Worm (Caenorhabditis elegans) whole organism, late embryonic: Measurements from ENCODE around the gene F40F12.3.

Experiments
- pha-4 ChIP-seq: fragments of 150-350 bp; optimal IDR thresholded peaks from 2 replicates; lab custom pipeline; 2018; ENCODE audit warnings: missing biosample characterization, missing genetic modification reagents, missing genetic modification characterization
- ttx-3 ChIP-seq: sonication (generic microtip); optimal IDR thresholded peaks from 2 replicates; lab custom pipeline; 2016; ENCODE audit warnings: missing genetic modification reagents, missing genetic modification characterization, missing compliant biosample characterization
- unc-55 ChIP-seq: sonication (generic microtip); optimal IDR thresholded peaks from 2 replicates; lab custom pipeline; 2017; ENCODE audit warnings: missing biosample characterization, missing genetic modification reagents, missing genetic modification characterization

ce11 chrIII:9899720-9900119 is 20.9 kb downstream of the F40F12.3 start:
- TF ChIP-seq unc-55 (GFP tag; lab: Kevin White, UChicago) (no peak), ttx-3 (tag; lab: Kevin White, UChicago) (no peak), pha-4 (tag; lab: Kevin White, UChicago) (no peak)
